Worm (Caenorhabditis elegans): ENCODE measurements around the gene slc-9B.2.
A peak's percentile ranks its signal among the peaks of the same experiment; 100 is the strongest.

The slc-9B.2 gene

DNA sequence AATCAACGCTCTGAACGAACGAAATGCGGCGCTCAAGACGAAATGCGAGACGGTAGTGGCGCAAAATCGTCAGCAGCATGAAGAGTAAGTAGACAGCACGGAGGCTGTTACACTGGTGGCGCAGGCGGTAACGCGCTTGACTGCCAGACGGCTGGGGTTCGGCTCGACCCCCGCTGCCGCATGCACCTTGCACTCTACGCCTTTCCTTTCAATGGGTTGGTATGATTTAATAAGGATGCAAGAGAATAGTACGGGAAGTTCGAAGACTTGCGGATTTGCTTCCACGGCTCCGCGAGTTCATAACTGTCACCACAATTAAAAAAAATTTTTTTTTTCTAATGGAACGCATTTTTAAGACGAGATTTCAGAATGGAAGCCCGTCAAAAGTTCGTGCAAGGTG lies 31.2 kb downstream of the slc-9B.2 start:
- TF ChIP-seq K02D7.2 (tag; optimal IDR thresholded peaks at IDR 0.05) (peak; percentile 35), ceh-9 (tag; optimal IDR thresholded peaks at IDR 0.05) (peak; percentile 12), pqm-1 (tag; optimal IDR thresholded peaks at IDR 0.05) (peak; percentile 45), hlh-6 (tag; optimal IDR thresholded peaks at IDR 0.05) (peak; percentile 73), lim-6 (tag; optimal IDR thresholded peaks at IDR 0.05) (no peak), T23F11.4 (GFP tag; optimal IDR thresholded peaks at IDR 0.05) (no peak), odd-2 (tag; optimal IDR thresholded peaks at IDR 0.05) (no peak), pros-1 (tag; optimal IDR thresholded peaks at IDR 0.05) (peak; percentile 72), gmeb-2 (tag; optimal IDR thresholded peaks at IDR 0.05) (peak; percentile 69), ets-4 (tag; optimal IDR thresholded peaks at IDR 0.05) (no peak), nfya-1 (tag; optimal IDR thresholded peaks at IDR 0.05) (peak; percentile 25), ahr-1 (tag; optimal IDR thresholded peaks at IDR 0.05) (no peak), ceh-31 (tag; optimal IDR thresholded peaks at IDR 0.05) (peak; percentile 47), dmd-4 (tag; optimal IDR thresholded peaks at IDR 0.05; ENCODE audit: borderline replicate concordance) (no peak), F13H6.1 (tag; optimal IDR thresholded peaks at IDR 0.05) (peak; percentile 27), syd-9 (tag; optimal IDR thresholded peaks at IDR 0.05) (peak; percentile 48), sox-4 (tag; optimal IDR thresholded peaks at IDR 0.05) (peak; percentile 47), unc-55 (GFP tag; optimal IDR thresholded peaks at IDR 0.05) (no peak), pag-3 (tag; optimal IDR thresholded peaks at IDR 0.05; ENCODE audit: borderline replicate concordance) (peak; percentile 21), C38D4.7 (GFP tag; optimal IDR thresholded peaks at IDR 0.05) (peak; percentile 34), unc-86 (tag; optimal IDR thresholded peaks at IDR 0.05) (peak; percentile 45), Y22D7AL.16 (tag; optimal IDR thresholded peaks at IDR 0.05) (peak; percentile 52), pha-4 (tag; optimal IDR thresholded peaks at IDR 0.05) (no peak), ref-2 (tag; optimal IDR thresholded peaks at IDR 0.05) (peak; percentile 46), sdc-2 (tag; optimal IDR thresholded peaks at IDR 0.05) (peak; percentile 58), nhr-11 (tag; optimal IDR thresholded peaks at IDR 0.05) (no peak), che-1 (tag; optimal IDR thresholded peaks at IDR 0.05) (peak; percentile 64), ceh-14 (tag; optimal IDR thresholded peaks at IDR 0.05) (peak; percentile 29), ama-1 (optimal IDR thresholded peaks at IDR 0.05) (no peak), unc-3 (GFP tag; conservative IDR thresholded peaks at IDR 0.05) (peak; percentile 49; the same call in 1 of the 2 replicates), unc-3 (tag; optimal IDR thresholded peaks at IDR 0.05) (peak; percentile 35), K09A11.1 (tag; optimal IDR thresholded peaks at IDR 0.05; ENCODE audit: insufficient read depth) (no peak), hlh-30 (tag; optimal IDR thresholded peaks at IDR 0.05; ENCODE audit: insufficient read depth) (peak; percentile 9), hlh-8 (tag; optimal IDR thresholded peaks at IDR 0.05) (peak; percentile 44), ceh-19 (GFP tag; optimal IDR thresholded peaks at IDR 0.05) (peak; percentile 73), hlh-15 (tag; optimal IDR thresholded peaks at IDR 0.05) (peak; percentile 34), ceh-24 (tag; optimal IDR thresholded peaks at IDR 0.05) (no peak), elt-4 (tag; optimal IDR thresholded peaks at IDR 0.05) (peak; percentile 81), lin-11 (tag; optimal IDR thresholded peaks at IDR 0.05) (peak; percentile 45), ceh-48 (tag; optimal IDR thresholded peaks at IDR 0.05) (no peak), unc-42 (tag; optimal IDR thresholded peaks at IDR 0.05) (peak; percentile 41), fkh-10 (GFP tag; optimal IDR thresholded peaks at IDR 0.05) (no peak), ceh-30 (tag; optimal IDR thresholded peaks at IDR 0.05) (no peak), fkh-6 (tag; optimal IDR thresholded peaks at IDR 0.05) (peak; percentile 48), ceh-22 (tag; optimal IDR thresholded peaks at IDR 0.05) (no peak), ceh-6 (GFP tag; optimal IDR thresholded peaks at IDR 0.05) (peak; percentile 71), pha-2 (tag; optimal IDR thresholded peaks at IDR 0.05) (peak; percentile 78), ceh-45 (GFP tag; IDR thresholded peaks at IDR 0.05) (peak; percentile 54; the same call in 1 of the 2 replicates), tbx-7 (tag; optimal IDR thresholded peaks at IDR 0.05) (no peak), C08G9.2 (tag; optimal IDR thresholded peaks at IDR 0.05) (peak; percentile 58), ceh-2 (tag; optimal IDR thresholded peaks at IDR 0.05) (peak; percentile 26), fax-1 (tag; optimal IDR thresholded peaks at IDR 0.05) (peak; percentile 60), rnt-1 (tag; optimal IDR thresholded peaks at IDR 0.05) (peak; percentile 61)
